Fruit fly (Drosophila melanogaster) whole organism, embryonic: Measurements from ENCODE around the gene ebi.

Experiments used
- Abd-B ChIP-seq: fragments of 200-800 bp; sonication (Bioruptor generic); optimal IDR thresholded peaks from 2 replicates; lab custom pipeline; 2018; ENCODE audit warnings: missing biosample characterization, mild to moderate bottlenecking, missing genetic modification characterization, moderate library complexity
- Atf-2 ChIP-seq: fragments of 200-800 bp; sonication (Bioruptor generic); optimal IDR thresholded peaks from 2 replicates; lab custom pipeline; 2016; ENCODE audit warnings: missing biosample characterization, missing genetic modification characterization
- Atf3 ChIP-seq: fragments of 200-800 bp; sonication (Bioruptor generic); optimal IDR thresholded peaks from 3 replicates; lab custom pipeline; 2016; ENCODE audit warnings: missing biosample characterization, missing genetic modification characterization
- B-H1 ChIP-seq: fragments of 200-800 bp; sonication (Bioruptor generic); IDR thresholded peaks from 3 replicates; pipeline ENCODE4 v1.3.6; 2022; ENCODE audit warnings: missing biosample characterization, missing genetic modification characterization
- Bdp1 ChIP-seq: fragments of 200-800 bp; sonication (Bioruptor generic); optimal IDR thresholded peaks from 3 replicates; lab custom pipeline; 2016; ENCODE audit warnings: missing biosample characterization, missing genetic modification characterization
- CG11085 ChIP-seq: fragments of 200-800 bp; sonication (Bioruptor generic); IDR thresholded peaks from 2 replicates; pipeline ENCODE4 v1.3.6; 2022; ENCODE audit warnings: missing biosample characterization, missing genetic modification characterization
- CG11560 ChIP-seq: fragments of 200-800 bp; sonication (Bioruptor generic); IDR thresholded peaks from 3 replicates; pipeline ENCODE4 v1.3.6; 2022; ENCODE audit warnings: missing biosample characterization, missing genetic modification characterization
- CG13287 ChIP-seq: fragments of 200-800 bp; sonication (Bioruptor generic); IDR thresholded peaks from 2 replicates; pipeline ENCODE4 v1.3.6; 2022; ENCODE audit warnings: missing biosample characterization, missing genetic modification characterization; ENCODE audit not compliant: partially characterized antibody
- CG14050 ChIP-seq: fragments of 200-800 bp; sonication (Bioruptor generic); IDR thresholded peaks from 3 replicates; pipeline ENCODE4 v1.3.6; 2022; ENCODE audit warnings: missing biosample characterization, missing genetic modification characterization
- CG14710 ChIP-seq: fragments of 200-800 bp; sonication (Bioruptor generic); optimal IDR thresholded peaks from 3 replicates; lab custom pipeline; 2019; ENCODE audit warnings: missing biosample characterization, mild to moderate bottlenecking, missing genetic modification characterization, moderate library complexity
- CG15514 ChIP-seq: fragments of 200-800 bp; sonication (Bioruptor generic); optimal IDR thresholded peaks from 3 replicates; lab custom pipeline; 2017; ENCODE audit warnings: missing biosample characterization, missing genetic modification characterization, mild to moderate bottlenecking, moderate library complexity, missing genetic modification reagents
- CG17328 ChIP-seq: fragments of 200-800 bp; sonication (Bioruptor generic); IDR thresholded peaks from 2 replicates; pipeline ENCODE4 v1.3.6; 2022; ENCODE audit warnings: missing biosample characterization, missing genetic modification characterization
- CG17568 ChIP-seq: fragments of 200-800 bp; sonication (Bioruptor generic); optimal IDR thresholded peaks from 2 replicates; lab custom pipeline; 2018; ENCODE audit warnings: missing biosample characterization, mild to moderate bottlenecking, missing genetic modification characterization, moderate library complexity
- CG17829 ChIP-seq: fragments of 200-800 bp; optimal IDR thresholded peaks from 2 replicates; lab custom pipeline; 2019; ENCODE audit warnings: missing biosample characterization, mild to moderate bottlenecking, missing genetic modification characterization, moderate library complexity
- CG2120 ChIP-seq: fragments of 200-800 bp; sonication (Bioruptor generic); optimal IDR thresholded peaks from 3 replicates; lab custom pipeline; 2016; ENCODE audit warnings: missing biosample characterization, missing genetic modification characterization
- CG2199 ChIP-seq: fragments of 200-800 bp; sonication (Bioruptor generic); IDR thresholded peaks from 3 replicates; pipeline ENCODE4 v1.3.6; 2022; ENCODE audit warnings: missing biosample characterization, missing genetic modification characterization
- CG2889 ChIP-seq: fragments of 200-800 bp; sonication (Bioruptor generic); IDR thresholded peaks from 3 replicates; pipeline ENCODE4 v1.3.6; 2022; ENCODE audit warnings: missing biosample characterization, missing genetic modification characterization
- CG31224 ChIP-seq: fragments of 200-800 bp; sonication (Bioruptor generic); IDR thresholded peaks from 2 replicates; pipeline ENCODE4 v1.3.6; 2022; ENCODE audit warnings: missing biosample characterization, missing genetic modification characterization
- CG6813 ChIP-seq: fragments of 200-800 bp; sonication (Bioruptor generic); optimal IDR thresholded peaks from 2 replicates; lab custom pipeline; 2017; ENCODE audit warnings: missing biosample characterization, missing genetic modification characterization, mild to moderate bottlenecking, moderate library complexity, missing genetic modification reagents
- CG9932 ChIP-seq: fragments of 200-800 bp; sonication (Bioruptor generic); IDR thresholded peaks from 2 replicates; pipeline ENCODE4 v1.3.6; 2022; ENCODE audit warnings: missing biosample characterization, missing genetic modification characterization
- Dek ChIP-seq: fragments of 200-800 bp; sonication (Bioruptor generic); optimal IDR thresholded peaks from 3 replicates; lab custom pipeline; 2019; ENCODE audit warnings: missing biosample characterization, mild to moderate bottlenecking, missing genetic modification characterization, moderate library complexity
- Dip3 ChIP-seq: fragments of 200-800 bp; sonication (Bioruptor generic); optimal IDR thresholded peaks from 3 replicates; lab custom pipeline; 2016; ENCODE audit warnings: missing biosample characterization, missing genetic modification characterization
- Dref ChIP-seq: fragments of 200-800 bp; sonication (Bioruptor generic); IDR thresholded peaks from 2 replicates; pipeline ENCODE4 v1.3.6; 2022; ENCODE audit warnings: missing biosample characterization, missing genetic modification characterization
- Fer1 ChIP-seq: fragments of 200-800 bp; sonication (Bioruptor generic); optimal IDR thresholded peaks from 2 replicates; lab custom pipeline; 2017; ENCODE audit warnings: missing biosample characterization, mild to moderate bottlenecking, missing genetic modification characterization
- H15 ChIP-seq: fragments of 200-800 bp; sonication (Bioruptor generic); IDR thresholded peaks from 3 replicates; pipeline ENCODE4 v1.3.6; 2022; ENCODE audit warnings: missing biosample characterization, missing genetic modification characterization
- HHEX ChIP-seq: fragments of 200-800 bp; sonication (Bioruptor generic); optimal IDR thresholded peaks from 3 replicates; lab custom pipeline; 2017; ENCODE audit warnings: missing biosample characterization, mild to moderate bottlenecking, missing genetic modification characterization, missing genetic modification reagents
- HLH4C ChIP-seq: fragments of 200-800 bp; sonication (Bioruptor generic); IDR thresholded peaks from 3 replicates; pipeline ENCODE4 v1.3.6; 2022; ENCODE audit warnings: missing biosample characterization, missing genetic modification characterization; ENCODE audit not compliant: partially characterized antibody
- Med ChIP-seq: fragments of 200-800 bp; sonication (Bioruptor generic); peaks from one replicate; lab custom pipeline; 2016; ENCODE audit warnings: missing biosample characterization, missing genetic modification characterization, mild to moderate bottlenecking, inconsistent platforms, moderate library complexity
- Sox102F ChIP-seq: fragments of 200-800 bp; sonication (Bioruptor generic); optimal IDR thresholded peaks from 2 replicates; lab custom pipeline; 2018; ENCODE audit warnings: missing biosample characterization, mild to moderate bottlenecking, missing genetic modification characterization, moderate library complexity
- bowl ChIP-seq: fragments of 200-800 bp; sonication (Bioruptor generic); IDR thresholded peaks from 2 replicates; pipeline ENCODE4 v1.3.6; 2022; ENCODE audit warnings: missing biosample characterization, missing genetic modification characterization
- btn ChIP-seq: fragments of 200-800 bp; sonication (Bioruptor generic); optimal IDR thresholded peaks from 2 replicates; lab custom pipeline; 2016; ENCODE audit warnings: missing biosample characterization, missing genetic modification characterization
- cas ChIP-seq: fragments of 200-800 bp; sonication (Bioruptor generic); IDR thresholded peaks from 2 replicates; pipeline ENCODE4 v1.3.6; 2022; ENCODE audit warnings: missing biosample characterization, missing genetic modification characterization
- cg ChIP-seq: fragments of 200-800 bp; sonication (Bioruptor generic); optimal IDR thresholded peaks from 3 replicates; lab custom pipeline; 2019; ENCODE audit warnings: missing biosample characterization, mild to moderate bottlenecking, missing genetic modification characterization, moderate library complexity
- corto ChIP-seq: fragments of 200-800 bp; sonication (Bioruptor generic); optimal IDR thresholded peaks from 2 replicates; lab custom pipeline; 2016; ENCODE audit warnings: missing biosample characterization, mild to moderate bottlenecking, missing genetic modification characterization, moderate library complexity
- croc ChIP-seq: fragments of 200-800 bp; sonication (Bioruptor generic); conservative IDR thresholded peaks from 3 replicates; pipeline ENCODE4 v1.3.6; 2022; ENCODE audit warnings: missing biosample characterization, missing genetic modification characterization
- crol ChIP-seq: fragments of 200-800 bp; sonication (Bioruptor generic); IDR thresholded peaks from 2 replicates; pipeline ENCODE4 v1.3.6; 2022; ENCODE audit warnings: missing biosample characterization, missing genetic modification characterization
- dati ChIP-seq: fragments of 200-800 bp; sonication (Bioruptor generic); IDR thresholded peaks from 2 replicates; pipeline ENCODE4 v1.3.6; 2022; ENCODE audit warnings: missing biosample characterization, missing genetic modification characterization
- exex ChIP-seq: fragments of 200-800 bp; sonication (Bioruptor generic); optimal IDR thresholded peaks from 4 replicates; lab custom pipeline; 2018; ENCODE audit warnings: missing biosample characterization, mild to moderate bottlenecking, missing genetic modification characterization, moderate library complexity
- fd102C ChIP-seq: fragments of 200-800 bp; sonication (Bioruptor generic); optimal IDR thresholded peaks from 2 replicates; lab custom pipeline; 2018; ENCODE audit warnings: missing biosample characterization, mild to moderate bottlenecking, missing genetic modification characterization, moderate library complexity
- ftz-f1 ChIP-seq: fragments of 200-800 bp; sonication (Bioruptor generic); optimal IDR thresholded peaks from 2 replicates; lab custom pipeline; 2016; ENCODE audit warnings: missing biosample characterization, missing genetic modification characterization
- grn ChIP-seq: fragments of 200-800 bp; sonication (Bioruptor generic); optimal IDR thresholded peaks from 3 replicates; lab custom pipeline; 2017; ENCODE audit warnings: missing biosample characterization, missing genetic modification characterization
- inv ChIP-seq: fragments of 200-800 bp; sonication (Bioruptor generic); IDR thresholded peaks from 2 replicates; pipeline ENCODE4 v1.3.6; 2022; ENCODE audit warnings: missing biosample characterization, missing genetic modification characterization; ENCODE audit not compliant: partially characterized antibody
- jing ChIP-seq: fragments of 200-800 bp; sonication (Bioruptor generic); optimal IDR thresholded peaks from 2 replicates; lab custom pipeline; 2018; ENCODE audit warnings: missing biosample characterization, mild to moderate bottlenecking, missing genetic modification characterization
- kah ChIP-seq: fragments of 200-800 bp; sonication (Bioruptor generic); optimal IDR thresholded peaks from 2 replicates; lab custom pipeline; 2018; ENCODE audit warnings: missing biosample characterization, mild to moderate bottlenecking, missing genetic modification characterization
- ken ChIP-seq: fragments of 200-800 bp; sonication (Bioruptor generic); IDR thresholded peaks from 3 replicates; pipeline ENCODE4 v1.3.6; 2022; ENCODE audit warnings: missing biosample characterization, missing genetic modification characterization
- lmd ChIP-seq: fragments of 200-800 bp; sonication (Bioruptor generic); IDR thresholded peaks from 2 replicates; pipeline ENCODE4 v1.3.6; 2022; ENCODE audit warnings: missing biosample characterization, missing genetic modification characterization
- nau ChIP-seq: fragments of 200-800 bp; sonication (Bioruptor generic); optimal IDR thresholded peaks from 3 replicates; lab custom pipeline; 2017; ENCODE audit warnings: missing biosample characterization, mild to moderate bottlenecking, missing genetic modification characterization, missing genetic modification reagents
- otp ChIP-seq: fragments of 200-800 bp; sonication (Bioruptor generic); IDR thresholded peaks from 3 replicates; pipeline ENCODE4, ENCODE4 v1.3.6; 2022; ENCODE audit warnings: missing biosample characterization, missing genetic modification characterization
- pita ChIP-seq: fragments of 200-800 bp; sonication (Bioruptor generic); optimal IDR thresholded peaks from 2 replicates; lab custom pipeline; 2017; ENCODE audit warnings: missing biosample characterization, mild to moderate bottlenecking, missing genetic modification characterization
- slp2 ChIP-seq: fragments of 200-800 bp; sonication (Bioruptor generic); optimal IDR thresholded peaks from 2 replicates; lab custom pipeline; 2016; ENCODE audit warnings: missing biosample characterization, missing genetic modification characterization
- unpg ChIP-seq: fragments of 200-800 bp; sonication (Bioruptor generic); optimal IDR thresholded peaks from 3 replicates; lab custom pipeline; 2018; ENCODE audit warnings: missing biosample characterization, mild to moderate bottlenecking, missing genetic modification characterization, moderate library complexity
- zfh2 ChIP-seq: fragments of 200-800 bp; sonication (Bioruptor generic); optimal IDR thresholded peaks from 2 replicates; lab custom pipeline; 2016; ENCODE audit warnings: missing biosample characterization, missing genetic modification characterization

The ebi gene

DNA sequence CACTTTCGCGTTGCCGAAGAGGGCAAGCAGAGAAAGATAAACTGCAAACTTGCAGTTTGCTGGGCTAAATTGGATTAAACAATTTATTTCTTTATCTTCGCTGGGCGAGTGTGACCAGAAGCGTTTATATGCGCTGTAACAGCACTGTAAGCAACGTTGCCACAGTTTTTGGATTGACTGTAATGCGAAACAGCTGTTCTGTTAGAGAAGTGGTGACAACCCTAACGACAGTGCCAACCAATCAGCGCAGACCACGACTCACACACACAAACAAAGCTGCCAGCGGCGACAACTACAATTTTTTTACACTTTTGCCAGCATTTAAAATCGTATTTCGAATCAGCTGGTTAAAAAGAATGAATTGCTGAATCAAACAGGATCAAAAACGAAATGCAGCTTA is 38.0 kb downstream of the ebi start, which contains the start of the genes crq and shv (continued):
- TF ChIP-seq Sox102F (no peak), HLH4C (no peak), CG11085 (GFP tag; lab: Robert Waterston, UW) (no peak), CG2120 (GFP tag; lab: Kevin White, UChicago) (no peak), CG14710 (tag; lab: Kevin White, UChicago) (peak; percentile 50), CG6813 (GFP tag; lab: Kevin White, UChicago) (no peak), kah (GFP tag; lab: Kevin White, UChicago) (no peak), bowl (GFP tag; lab: Robert Waterston, UW) (no peak), CG15514 (GFP tag; lab: Kevin White, UChicago) (peak; percentile 47), lmd (GFP tag; lab: Robert Waterston, UW) (no peak), grn (no peak), nau (GFP tag; lab: Kevin White, UChicago) (no peak), CG2199 (no peak), Dek (tag; lab: Kevin White, UChicago) (no peak), slp2 (GFP tag; lab: Kevin White, UChicago) (no peak), Dref (GFP tag; lab: Robert Waterston, UW) (no peak), CG31224 (GFP tag; lab: Robert Waterston, UW) (no peak), otp (GFP tag; lab: Robert Waterston, UW) (no peak), CG9932 (GFP tag; lab: Robert Waterston, UW) (no peak), CG17829 (peak; percentile 43), CG11560 (tag; lab: Robert Waterston, UW) (no peak), pita (no peak), corto (no peak), ftz-f1 (peak; percentile 12), fd102C (GFP tag; lab: Kevin White, UChicago) (no peak), B-H1 (no peak), croc (no peak), Atf-2 (no peak), inv (GFP tag; lab: Robert Waterston, UW) (no peak), CG2889 (GFP tag; lab: Robert Waterston, UW) (no peak), CG17328 (GFP tag; lab: Robert Waterston, UW) (no peak), Bdp1 (GFP tag; lab: Kevin White, UChicago) (no peak), CG13287 (GFP tag; lab: Robert Waterston, UW) (peak; percentile 72), btn (GFP tag; lab: Kevin White, UChicago) (no peak), Dip3 (GFP tag; lab: Kevin White, UChicago) (no peak), crol (GFP tag; lab: Robert Waterston, UW) (no peak), zfh2 (no peak), HHEX (GFP tag; lab: Kevin White, UChicago) (no peak), cg (GFP tag; lab: Kevin White, UChicago) (peak; percentile 89), ken (GFP tag; lab: Robert Waterston, UW) (no peak), cas (GFP tag; lab: Robert Waterston, UW) (no peak), exex (tag; lab: Kevin White, UChicago) (no peak), CG14050 (no peak), jing (GFP tag; lab: Kevin White, UChicago) (no peak), Abd-B (GFP tag; lab: Kevin White, UChicago) (no peak), H15 (GFP tag; lab: Robert Waterston, UW) (no peak), unpg (GFP tag; lab: Kevin White, UChicago) (no peak), Atf3 (GFP tag; lab: Kevin White, UChicago) (no peak), Fer1 (GFP tag; lab: Kevin White, UChicago) (no peak), CG17568 (GFP tag; lab: Kevin White, UChicago) (no peak), Med (GFP tag; lab: Kevin White, UChicago) (peak; percentile 72), dati (GFP tag; lab: Robert Waterston, UW) (no peak)
